Worm (Caenorhabditis elegans) whole organism, L4 larva: ENCODE results near the gene Y97E10C.1.
A peak's percentile ranks its signal among the peaks of the same experiment; 100 is the strongest.

Experiments used
- F44E2.7 ChIP-seq: fragments of 200-800 bp; sonication (Bioruptor generic); IDR thresholded peaks from 2 replicates; pipeline ENCODE4 v2.1.2; 2022; ENCODE audit warnings: missing genetic modification characterization, missing compliant biosample characterization
- F49E8.2 ChIP-seq: sonication (generic microtip); optimal IDR thresholded peaks from 2 replicates; lab custom pipeline; 2016; ENCODE audit warnings: missing compliant biosample characterization, mild to moderate bottlenecking, missing genetic modification characterization, borderline replicate concordance
- R02D3.7 ChIP-seq: fragments of 150-350 bp; sonication (generic microtip); optimal IDR thresholded peaks from 3 replicates; lab custom pipeline; 2014; ENCODE audit warnings: missing biosample characterization, missing genetic modification characterization
- Y105C5A.15 ChIP-seq: fragments of 200-800 bp; sonication (Bioruptor generic); IDR thresholded peaks from 2 replicates; pipeline ENCODE4 v1.3.6; 2022; ENCODE audit warnings: missing genetic modification characterization, missing compliant biosample characterization
- Y48G9A.11 ChIP-seq: fragments of 200-800 bp; sonication (Bioruptor generic); IDR thresholded peaks from 2 replicates; pipeline ENCODE4 v1.3.6; 2022; ENCODE audit warnings: missing genetic modification reagents, missing genetic modification characterization, missing compliant biosample characterization
- Y5F2A.4 ChIP-seq: fragments of 200-800 bp; sonication (Bioruptor generic); optimal IDR thresholded peaks from 2 replicates; lab custom pipeline; 2018; ENCODE audit warnings: mild to moderate bottlenecking, missing genetic modification characterization, missing compliant biosample characterization
- Y75B8A.6 ChIP-seq: fragments of 200-800 bp; sonication (Bioruptor generic); IDR thresholded peaks from 2 replicates; pipeline ENCODE4 v1.3.6; 2022; ENCODE audit warnings: missing genetic modification reagents, missing genetic modification characterization, missing compliant biosample characterization
- ZK337.2 ChIP-seq: fragments of 200-800 bp; sonication (Bioruptor generic); IDR thresholded peaks from 2 replicates; pipeline ENCODE4 v1.3.6; 2022; ENCODE audit warnings: missing genetic modification reagents, missing genetic modification characterization, missing compliant biosample characterization
- ZK546.5 ChIP-seq, 2 experiments: sonication (generic microtip); optimal IDR thresholded peaks; 2 replicates each; lab custom pipeline; 2017; ENCODE audit warnings: missing biosample characterization in 2 of 2, missing genetic modification characterization in 2 of 2
- ama-1 ChIP-seq: fragments of 150-350 bp; optimal IDR thresholded peaks from 2 replicates; lab custom pipeline; 2014; ENCODE audit warnings: inconsistent platforms, mixed read lengths
- arid-1 ChIP-seq: fragments of 200-800 bp; sonication (Bioruptor generic); conservative IDR thresholded peaks from 2 replicates; pipeline ENCODE4 v1.3.6; 2022; ENCODE audit warnings: missing genetic modification reagents, missing genetic modification characterization, missing compliant biosample characterization
- attf-4 ChIP-seq: sonication (generic microtip); optimal IDR thresholded peaks from 3 replicates; lab custom pipeline; 2017; ENCODE audit warnings: missing biosample characterization, missing genetic modification characterization
- ceh-44 ChIP-seq: fragments of 200-800 bp; sonication (Bioruptor generic); IDR thresholded peaks from 2 replicates; pipeline ENCODE4 v1.3.6; 2022; ENCODE audit warnings: missing genetic modification reagents, missing genetic modification characterization, missing compliant biosample characterization
- ctbp-1 ChIP-seq: fragments of 200-800 bp; sonication (Bioruptor generic); IDR thresholded peaks from 2 replicates; pipeline ENCODE4 v1.3.6; 2022; ENCODE audit warnings: missing genetic modification reagents, missing genetic modification characterization, missing compliant biosample characterization
- daf-16 ChIP-seq, 3 experiments: sonication (generic microtip); optimal IDR thresholded peaks; 2 replicates each; lab custom pipeline; 2016 to 2017; ENCODE audit warnings: missing genetic modification characterization in 3 of 3, missing genetic modification reagents in 3 of 3, mild to moderate bottlenecking in 2 of 3, missing compliant biosample characterization in 2 of 3, missing biosample characterization in 1 of 3, moderate library complexity in 1 of 3
- daf-8 ChIP-seq: fragments of 200-800 bp; sonication (Bioruptor generic); IDR thresholded peaks from 2 replicates; pipeline ENCODE4 v1.3.6; 2022; ENCODE audit warnings: missing genetic modification characterization, missing compliant biosample characterization
- dmd-6 ChIP-seq: fragments of 200-800 bp; sonication (Bioruptor generic); IDR thresholded peaks from 2 replicates; pipeline ENCODE4 v1.3.6; 2022; ENCODE audit warnings: missing genetic modification reagents, missing genetic modification characterization, missing compliant biosample characterization
- dmd-8 ChIP-seq: fragments of 200-800 bp; sonication (Bioruptor generic); IDR thresholded peaks from 2 replicates; pipeline ENCODE4 v1.3.6; 2022; ENCODE audit warnings: missing genetic modification characterization, missing compliant biosample characterization
- dmd-9 ChIP-seq: fragments of 200-800 bp; sonication (Bioruptor generic); IDR thresholded peaks from 2 replicates; pipeline ENCODE4 v1.3.6; 2022; ENCODE audit warnings: missing genetic modification reagents, missing genetic modification characterization, missing compliant biosample characterization
- dpl-1 ChIP-seq: fragments of 150-350 bp; optimal IDR thresholded peaks from 2 replicates; lab custom pipeline; 2014; ENCODE audit warnings: missing biosample characterization, missing genetic modification reagents, missing genetic modification characterization
- dve-1 ChIP-seq: sonication (generic microtip); optimal IDR thresholded peaks from 2 replicates; lab custom pipeline; 2017; ENCODE audit warnings: antibody characterized with exemption, mild to moderate bottlenecking, missing genetic modification characterization, missing compliant biosample characterization; ENCODE audit not compliant: insufficient read depth
- egl-27 ChIP-seq: sonication (generic microtip); optimal IDR thresholded peaks from 3 replicates; lab custom pipeline; 2017; ENCODE audit warnings: missing biosample characterization, missing genetic modification reagents, missing genetic modification characterization
- fkh-10 ChIP-seq: fragments of 150-350 bp; optimal IDR thresholded peaks from 2 replicates; lab custom pipeline; 2014; ENCODE audit warnings: missing biosample characterization, missing genetic modification reagents, missing genetic modification characterization
- gei-8 ChIP-seq: fragments of 200-800 bp; sonication (Bioruptor generic); optimal IDR thresholded peaks from 2 replicates; lab custom pipeline; 2018; ENCODE audit warnings: mild to moderate bottlenecking, missing genetic modification characterization, missing compliant biosample characterization
- hif-1 ChIP-seq, 2 experiments: sonication (generic microtip); optimal IDR thresholded peaks; 2 replicates each; lab custom pipeline; 2016 to 2017; ENCODE audit warnings: missing compliant biosample characterization in 2 of 2, missing genetic modification characterization in 2 of 2, missing genetic modification reagents in 2 of 2, missing genotype in 2 of 2, mild to moderate bottlenecking in 1 of 2
- hmg-1.1 ChIP-seq: fragments of 200-800 bp; sonication (Bioruptor generic); IDR thresholded peaks from 2 replicates; pipeline ENCODE4 v1.3.6; 2022; ENCODE audit warnings: missing genetic modification reagents, missing genetic modification characterization, missing compliant biosample characterization
- jun-1 ChIP-seq: fragments of 150-350 bp; optimal IDR thresholded peaks from 2 replicates; lab custom pipeline; 2014; ENCODE audit warnings: missing biosample characterization, missing genetic modification reagents, missing genetic modification characterization
- lin-39 ChIP-seq: fragments of 150-350 bp; optimal IDR thresholded peaks from 2 replicates; lab custom pipeline; 2014; ENCODE audit warnings: missing biosample characterization, missing genetic modification reagents, missing genetic modification characterization
- lir-3 ChIP-seq: sonication (generic microtip); optimal IDR thresholded peaks from 2 replicates; lab custom pipeline; 2016; ENCODE audit warnings: mild to moderate bottlenecking, missing genetic modification characterization, missing compliant biosample characterization
- madf-9 ChIP-seq: fragments of 200-800 bp; sonication (Bioruptor generic); conservative IDR thresholded peaks from 2 replicates; pipeline ENCODE4 v1.3.6; 2022; ENCODE audit warnings: missing genetic modification reagents, missing genetic modification characterization, missing compliant biosample characterization
- mes-2 ChIP-seq: sonication (generic microtip); optimal IDR thresholded peaks from 2 replicates; lab custom pipeline; 2016; ENCODE audit warnings: missing genotype, mild to moderate bottlenecking, missing genetic modification characterization, missing compliant biosample characterization; ENCODE audit not compliant: poor library complexity, severe bottlenecking
- nhr-10 ChIP-seq: fragments of 150-350 bp; optimal IDR thresholded peaks from 2 replicates; lab custom pipeline; 2014; ENCODE audit warnings: missing biosample characterization, missing genetic modification characterization
- nhr-102 ChIP-seq: sonication (generic microtip); optimal IDR thresholded peaks from 2 replicates; lab custom pipeline; 2016; ENCODE audit warnings: mild to moderate bottlenecking, missing genetic modification characterization, moderate library complexity, missing compliant biosample characterization
- nhr-111 ChIP-seq: fragments of 200-800 bp; sonication (Bioruptor generic); optimal IDR thresholded peaks from 2 replicates; lab custom pipeline; 2018; ENCODE audit warnings: mild to moderate bottlenecking, missing genetic modification characterization, missing compliant biosample characterization
- nhr-237 ChIP-seq: sonication (generic microtip); optimal IDR thresholded peaks from 2 replicates; lab custom pipeline; 2017; ENCODE audit warnings: missing biosample characterization, missing genetic modification characterization
- nhr-28 ChIP-seq: fragments of 150-350 bp; optimal IDR thresholded peaks from 2 replicates; lab custom pipeline; 2014; ENCODE audit warnings: missing biosample characterization, missing genetic modification characterization
- pqm-1 ChIP-seq: sonication (generic microtip); optimal IDR thresholded peaks from 2 replicates; lab custom pipeline; 2017; ENCODE audit warnings: missing biosample characterization, missing genetic modification characterization
- saeg-2 ChIP-seq: fragments of 200-800 bp; sonication (Bioruptor generic); IDR thresholded peaks from 2 replicates; pipeline ENCODE4 v1.3.6; 2022; ENCODE audit warnings: missing genetic modification reagents, missing genetic modification characterization, missing compliant biosample characterization
- sdz-12 ChIP-seq: fragments of 200-800 bp; sonication (Bioruptor generic); optimal IDR thresholded peaks from 2 replicates; lab custom pipeline; 2018; ENCODE audit warnings: mild to moderate bottlenecking, missing genetic modification characterization, missing compliant biosample characterization
- skn-1 ChIP-seq: fragments of 150-350 bp; optimal IDR thresholded peaks from 2 replicates; lab custom pipeline; 2014; ENCODE audit warnings: missing biosample characterization, missing genetic modification characterization
- snpc-4 ChIP-seq: fragments of 150-350 bp; optimal IDR thresholded peaks from 2 replicates; lab custom pipeline; 2014; ENCODE audit warnings: missing biosample characterization, missing genetic modification characterization
- spr-3 ChIP-seq: fragments of 200-800 bp; sonication (Bioruptor generic); optimal IDR thresholded peaks from 2 replicates; lab custom pipeline; 2018; ENCODE audit warnings: mild to moderate bottlenecking, missing genetic modification characterization, missing compliant biosample characterization
- tra-1 ChIP-seq: fragments of 200-800 bp; sonication (Bioruptor generic); IDR thresholded peaks from 2 replicates; pipeline ENCODE4 v1.3.6; 2022; ENCODE audit warnings: missing genetic modification reagents, missing genetic modification characterization, missing compliant biosample characterization
- unc-130 ChIP-seq: sonication (generic microtip); optimal IDR thresholded peaks from 2 replicates; lab custom pipeline; 2016; ENCODE audit warnings: missing genetic modification reagents, missing genetic modification characterization, missing compliant biosample characterization
- unc-62 ChIP-seq, 3 experiments: fragments of 150-350 bp in 1 of 3; sonication (generic microtip); optimal IDR thresholded peaks in 2 of 3; peaks in 1 of 3; 1 replicate in 1 of 3; 2 replicates in 2 of 3; lab custom pipeline; 2014 to 2017; ENCODE audit warnings: missing biosample characterization in 3 of 3, missing genetic modification characterization in 3 of 3, missing genetic modification reagents in 3 of 3, missing genotype in 1 of 3
- vab-7 ChIP-seq: fragments of 200-800 bp; sonication (Bioruptor generic); IDR thresholded peaks from 2 replicates; pipeline ENCODE4 v1.3.6; 2022; ENCODE audit warnings: missing genetic modification reagents, missing genetic modification characterization, missing compliant biosample characterization
- zfp-2 ChIP-seq: sonication (generic microtip); optimal IDR thresholded peaks from 2 replicates; lab custom pipeline; 2016; ENCODE audit warnings: mild to moderate bottlenecking, missing genetic modification characterization, missing compliant biosample characterization
- zip-11 ChIP-seq: fragments of 200-800 bp; sonication (Bioruptor generic); IDR thresholded peaks from 2 replicates; pipeline ENCODE4 v1.3.6; 2022; ENCODE audit warnings: missing genetic modification characterization, missing compliant biosample characterization
- ztf-7 ChIP-seq: fragments of 150-350 bp; optimal IDR thresholded peaks from 2 replicates; lab custom pipeline; 2014; ENCODE audit warnings: missing biosample characterization, missing genetic modification characterization

Gene Y97E10C.1

ce11 chrV:7776029-7776628 is 47.5 kb downstream of the Y97E10C.1 start, which contains the start of the genes rpl-39 and rps-30:
TSS of gene rpl-39 (minus strand) at chrV:7776079.
TSS of gene rps-30 (plus strand) at chrV:7776578.
- TF ChIP-seq nhr-237: no peak
- TF ChIP-seq nhr-10 (tag; lab: Kevin White, UChicago): no peak
- TF ChIP-seq daf-16 (GFP tag; optimal IDR thresholded peaks at IDR 0.05; lab: Kevin White, UChicago): no peak
- TF ChIP-seq daf-16 (tag; optimal IDR thresholded peaks at IDR 0.05; lab: Kevin White, UChicago): no peak
- TF ChIP-seq saeg-2 (GFP tag; lab: Robert Waterston, UW): no peak
- no peak for TF ChIP-seq egl-27 (tag; lab: Kevin White, UChicago)
- peak; percentile 4 for TF ChIP-seq jun-1 (tag; lab: Kevin White, UChicago)
- no peak for TF ChIP-seq dmd-9 (GFP tag; lab: Robert Waterston, UW)
- TF ChIP-seq gei-8 (GFP tag; lab: Kevin White, UChicago): no peak
- peak; percentile 87 for TF ChIP-seq mes-2 (tag; lab: Kevin White, UChicago)
- no peak for TF ChIP-seq nhr-111 (GFP tag; lab: Kevin White, UChicago)
- no peak for TF ChIP-seq unc-62 (GFP tag; optimal IDR thresholded peaks at IDR 0.05 in 1 of 2; lab: Kevin White, UChicago)
- no peak for TF ChIP-seq unc-62 (tag; optimal IDR thresholded peaks at IDR 0.05; lab: Kevin White, UChicago)
- TF ChIP-seq ctbp-1 (GFP tag; lab: Robert Waterston, UW): no peak
- no peak for TF ChIP-seq lir-3 (tag; lab: Kevin White, UChicago)
- no peak for TF ChIP-seq daf-8
- 0 out of 2 replicates have a peak, but pooled peaks have one; percentile 26 for TF ChIP-seq madf-9 (GFP tag; lab: Robert Waterston, UW)
- TF ChIP-seq ZK337.2 (GFP tag; lab: Robert Waterston, UW): no peak
- no peak for TF ChIP-seq snpc-4
- no peak for TF ChIP-seq F49E8.2
- TF ChIP-seq skn-1: no peak
- TF ChIP-seq Y5F2A.4 (GFP tag; lab: Kevin White, UChicago): no peak
- no peak for TF ChIP-seq Y75B8A.6 (GFP tag; lab: Robert Waterston, UW)
- TF ChIP-seq zip-11 (GFP tag; lab: Robert Waterston, UW): no peak
- TF ChIP-seq hif-1 (tag; optimal IDR thresholded peaks at IDR 0.05; lab: Kevin White, UChicago): peak in 1 of 2 experiments; percentile 83
- TF ChIP-seq dve-1 (tag; lab: Kevin White, UChicago): peak; percentile 83
- TF ChIP-seq dmd-6 (GFP tag; lab: Robert Waterston, UW): peak; percentile 79
- no peak for TF ChIP-seq ceh-44 (GFP tag; lab: Robert Waterston, UW)
- no peak for TF ChIP-seq ZK546.5 (tag; optimal IDR thresholded peaks at IDR 0.05; lab: Kevin White, UChicago)
- peak; percentile 44 for TF ChIP-seq R02D3.7 (tag; lab: Kevin White, UChicago)
- TF ChIP-seq lin-39 (tag; lab: Kevin White, UChicago): no peak
- TF ChIP-seq arid-1 (GFP tag; lab: Robert Waterston, UW): 0 out of 2 replicates have a peak, but pooled peaks have one; percentile 26
- peak; percentile 80 for TF ChIP-seq dpl-1
- no peak for TF ChIP-seq attf-4 (tag; lab: Kevin White, UChicago)
- peak; percentile 20 for TF ChIP-seq ztf-7 (tag; lab: Kevin White, UChicago)
- TF ChIP-seq sdz-12 (GFP tag; lab: Kevin White, UChicago): no peak
- TF ChIP-seq ama-1 (lab: Kevin White, UChicago): peak; percentile 40
- TF ChIP-seq nhr-102 (tag; lab: Kevin White, UChicago): peak; percentile 33
- TF ChIP-seq dmd-8 (GFP tag; lab: Robert Waterston, UW): no peak
- peak; percentile 61 for TF ChIP-seq fkh-10 (GFP tag; lab: Kevin White, UChicago)
- no peak for TF ChIP-seq spr-3 (GFP tag; lab: Kevin White, UChicago)
- peak; percentile 52 for TF ChIP-seq unc-130 (GFP tag; lab: Kevin White, UChicago)
- TF ChIP-seq F44E2.7 (GFP tag; lab: Robert Waterston, UW): no peak
- no peak for TF ChIP-seq tra-1 (GFP tag; lab: Robert Waterston, UW)
- peak; percentile 81 for TF ChIP-seq hmg-1.1 (GFP tag; lab: Robert Waterston, UW)
- peak; percentile 81 for TF ChIP-seq nhr-28 (tag; lab: Kevin White, UChicago)
- TF ChIP-seq pqm-1: peak; percentile 11
- no peak for TF ChIP-seq zfp-2 (tag; lab: Kevin White, UChicago)
- 0 out of 2 replicates have a peak, but pooled peaks have one; percentile 53 for TF ChIP-seq Y48G9A.11 (GFP tag; lab: Robert Waterston, UW)
- TF ChIP-seq Y105C5A.15 (GFP tag; lab: Robert Waterston, UW): no peak
- 0 out of 2 replicates have a peak, but pooled peaks have one; percentile 48 for TF ChIP-seq vab-7 (GFP tag; lab: Robert Waterston, UW)
